Fruit fly (Drosophila melanogaster) whole organism, pupa: ENCODE results near the gene Adgf-D.

Experiments
- CG14655 ChIP-seq: fragments of 200-800 bp; sonication (Bioruptor generic); optimal IDR thresholded peaks from 3 replicates; lab custom pipeline; 2017; ENCODE audit warnings: mild to moderate bottlenecking, missing biosample characterization, missing genetic modification reagents, missing genetic modification characterization
- CG8159 ChIP-seq: fragments of 200-800 bp; sonication (Bioruptor generic); optimal IDR thresholded peaks from 3 replicates; lab custom pipeline; 2018; ENCODE audit warnings: missing biosample characterization, mild to moderate bottlenecking, missing genetic modification characterization, moderate library complexity
- CG8301 ChIP-seq: fragments of 200-800 bp; sonication (Bioruptor generic); optimal IDR thresholded peaks from 2 replicates; lab custom pipeline; 2018; ENCODE audit warnings: missing biosample characterization, mild to moderate bottlenecking, missing genetic modification characterization
- CG9948 ChIP-seq: fragments of 200-800 bp; sonication (Bioruptor generic); optimal IDR thresholded peaks from 2 replicates; lab custom pipeline; 2018; ENCODE audit warnings: missing biosample characterization, mild to moderate bottlenecking, missing genetic modification characterization, moderate library complexity
- Pif1A ChIP-seq: fragments of 200-800 bp; sonication (Bioruptor generic); optimal IDR thresholded peaks from 3 replicates; lab custom pipeline; 2016; ENCODE audit warnings: missing biosample characterization, missing genetic modification characterization
- gl ChIP-seq: fragments of 200-800 bp; sonication (Bioruptor generic); optimal IDR thresholded peaks from 2 replicates; lab custom pipeline; 2018; ENCODE audit warnings: missing biosample characterization, mild to moderate bottlenecking, missing genetic modification characterization

- TF ChIP-seq CG8159 (no peak), CG8301 (tag; lab: Kevin White, UChicago) (no peak), Pif1A (GFP tag; lab: Kevin White, UChicago) (no peak), CG9948 (tag; lab: Kevin White, UChicago) (no peak), gl (tag; lab: Kevin White, UChicago) (no peak), CG14655 (GFP tag; lab: Kevin White, UChicago) (no peak)
These were observed 4.5 kb downstream of the Adgf-D start, which contains the start of gene f-cup for dm6 chr3R:13700738-13701137.
